Fruit fly (Drosophila melanogaster) whole organism, embryonic: ENCODE results near the gene CG11279.

ENCODE experiments used
- Ada2b ChIP-seq: fragments of 200-800 bp; sonication (Bioruptor generic); IDR thresholded peaks from 2 replicates; pipeline ENCODE4 v1.3.6; 2022; ENCODE audit warnings: missing biosample characterization, missing genetic modification characterization
- CG8765 ChIP-seq: fragments of 200-800 bp; sonication (Bioruptor generic); IDR thresholded peaks from 2 replicates; pipeline ENCODE4 v1.3.6; 2022; ENCODE audit warnings: missing biosample characterization, missing genetic modification characterization
- YL-1 ChIP-seq: fragments of 200-800 bp; sonication (Bioruptor generic); optimal IDR thresholded peaks from 3 replicates; lab custom pipeline; 2017; ENCODE audit warnings: missing biosample characterization, mild to moderate bottlenecking, missing genetic modification characterization
- amos ChIP-seq: fragments of 200-800 bp; sonication (Bioruptor generic); IDR thresholded peaks from 2 replicates; pipeline ENCODE4 v1.3.6; 2022; ENCODE audit warnings: missing biosample characterization, missing genetic modification characterization; ENCODE audit not compliant: partially characterized antibody
- bab2 ChIP-seq: fragments of 200-800 bp; sonication (Bioruptor generic); optimal IDR thresholded peaks from 2 replicates; lab custom pipeline; 2016; ENCODE audit warnings: missing biosample characterization, missing genetic modification characterization
- gcm2 ChIP-seq: fragments of 200-800 bp; sonication (Bioruptor generic); optimal IDR thresholded peaks from 2 replicates; lab custom pipeline; 2016; ENCODE audit warnings: missing biosample characterization, missing genetic modification characterization
- insv ChIP-seq, 2 experiments: fragments of 200-800 bp; sonication (Bioruptor generic); optimal IDR thresholded peaks; 3 replicates each; lab custom pipeline; 2016 to 2018; ENCODE audit warnings: missing biosample characterization in 2 of 2, missing genetic modification characterization in 2 of 2
- luna ChIP-seq: fragments of 200-800 bp; sonication (Bioruptor generic); optimal IDR thresholded peaks from 2 replicates; lab custom pipeline; 2016; ENCODE audit warnings: missing biosample characterization, missing genetic modification characterization
- pb ChIP-seq: fragments of 200-800 bp; sonication (Bioruptor generic); optimal IDR thresholded peaks from 3 replicates; lab custom pipeline; 2016; ENCODE audit warnings: missing biosample characterization, missing genetic modification characterization
- pum ChIP-seq: fragments of 200-800 bp; sonication (Bioruptor generic); optimal IDR thresholded peaks from 2 replicates; lab custom pipeline; 2016; ENCODE audit warnings: missing biosample characterization, missing genetic modification characterization

dm6 chr3L:13050675-13051202 is 4.0 kb downstream of the CG11279 start:
- TF ChIP-seq luna (no peak), pb (GFP tag; lab: Kevin White, UChicago) (no peak), Ada2b (no peak), pum (GFP tag; lab: Kevin White, UChicago) (no peak), CG8765 (GFP tag; lab: Robert Waterston, UW) (no peak), YL-1 (GFP tag; lab: Kevin White, UChicago) (no peak), amos (GFP tag; lab: Robert Waterston, UW) (no peak), insv (GFP tag; optimal IDR thresholded peaks at IDR 0.05; lab: Kevin White, UChicago) (no peak), bab2 (GFP tag; lab: Kevin White, UChicago) (no peak), gcm2 (GFP tag; lab: Kevin White, UChicago) (no peak)
